Fruit fly (Drosophila melanogaster) whole organism, wandering third instar larva: Measurements from ENCODE around the gene CG11345.

ENCODE experiments used
- Abd-B ChIP-seq: fragments of >200 bp; optimal IDR thresholded peaks from 2 replicates; lab custom pipeline; 2017; ENCODE audit warnings: missing biosample characterization, missing genetic modification characterization
- Hr78 ChIP-seq: fragments of >200 bp; optimal IDR thresholded peaks from 2 replicates; lab custom pipeline; 2017; ENCODE audit warnings: missing biosample characterization, missing genetic modification characterization
- Jra ChIP-seq: sonication (Bioruptor generic); optimal IDR thresholded peaks from 2 replicates; lab custom pipeline; 2016; ENCODE audit warnings: missing biosample characterization, missing genetic modification characterization
- N ChIP-seq: fragments of >200 bp; optimal IDR thresholded peaks from 2 replicates; lab custom pipeline; 2018; ENCODE audit warnings: missing biosample characterization, missing external identifiers, missing genetic modification characterization
- Vsx2 ChIP-seq: fragments of 200-300, 225-300 bp; sonication (Bioruptor generic); optimal IDR thresholded peaks from 2 replicates; lab custom pipeline; 2018; ENCODE audit warnings: missing biosample characterization, missing genetic modification characterization; ENCODE audit not compliant: partially characterized antibody
- brk ChIP-seq: fragments of 200-800 bp; sonication (Bioruptor generic); optimal IDR thresholded peaks from 2 replicates; lab custom pipeline; 2016; ENCODE audit warnings: missing biosample characterization, mild to moderate bottlenecking, missing genetic modification characterization
- dmrt93B ChIP-seq: fragments of 200-800 bp; sonication (Bioruptor generic); optimal IDR thresholded peaks from 2 replicates; lab custom pipeline; 2018; ENCODE audit warnings: missing biosample characterization, mild to moderate bottlenecking, missing genetic modification characterization
- ey ChIP-seq: fragments of 200-800 bp; sonication (Bioruptor generic); optimal IDR thresholded peaks from 2 replicates; lab custom pipeline; 2016; ENCODE audit warnings: missing biosample characterization, missing genetic modification characterization
- fru ChIP-seq: fragments of 200-800 bp; sonication (Bioruptor generic); optimal IDR thresholded peaks from 3 replicates; lab custom pipeline; 2016; ENCODE audit warnings: missing biosample characterization, mild to moderate bottlenecking, missing genetic modification characterization
- lola ChIP-seq: fragments of >200 bp; optimal IDR thresholded peaks from 2 replicates; lab custom pipeline; 2017; ENCODE audit warnings: missing biosample characterization, missing genetic modification characterization
- psq ChIP-seq: fragments of 200-800 bp; sonication (Bioruptor generic); optimal IDR thresholded peaks from 3 replicates; lab custom pipeline; 2017; ENCODE audit warnings: missing biosample characterization, mild to moderate bottlenecking, missing genetic modification characterization, moderate library complexity
- usp ChIP-seq: fragments of >200 bp; optimal IDR thresholded peaks from 2 replicates; lab custom pipeline; 2017; ENCODE audit warnings: missing biosample characterization, missing genetic modification characterization

- TF ChIP-seq brk (GFP tag; lab: Kevin White, UChicago) (no peak), ey (GFP tag; lab: Kevin White, UChicago) (no peak), Vsx2 (GFP tag; lab: Kevin White, UChicago) (no peak), psq (GFP tag; lab: Kevin White, UChicago) (no peak), Hr78 (no peak), N (GFP tag; lab: Kevin White, UChicago) (no peak), usp (GFP tag; lab: Kevin White, UChicago) (no peak), fru (GFP tag; lab: Kevin White, UChicago) (no peak), Abd-B (no peak), lola (no peak), Jra (GFP tag; lab: Kevin White, UChicago) (no peak), dmrt93B (GFP tag; lab: Kevin White, UChicago) (no peak)
Observed at dm6 chr3L:4471449-4471848, 13.5 kb upstream of the CG11345 start, which contains the start of gene CG32248.
